Worm (Caenorhabditis elegans) whole organism, dauer: ENCODE results near the gene lact-5.
"Not testable (repeated sequence)": the region's sequence is repeated elsewhere in the genome, so short reads cannot be mapped to it uniquely, and the experiment has no call there.

Source experiments
- unc-62 ChIP-seq: sonication (generic microtip); optimal IDR thresholded peaks from 2 replicates; lab custom pipeline; 2017; ENCODE audit warnings: missing biosample characterization, missing genetic modification reagents, missing genetic modification characterization

Gene lact-5

ce11 chrII:4821739-4822138 lies at the start of gene lact-5:
TSS of gene lact-5 (minus strand) at chrII:4821739.
- TF ChIP-seq unc-62 (GFP tag; lab: Kevin White, UChicago), result no peak

ce11 chrII:4870691-4871090 lies 49.2 kb upstream of the lact-5 start, which contains the start of gene col-20:
TSS of gene col-20 (minus strand) at chrII:4870791.
- TF ChIP-seq unc-62 (GFP tag; lab: Kevin White, UChicago), result no peak

- TF ChIP-seq unc-62 (GFP tag; lab: Kevin White, UChicago), result no peak
Observed at ce11 chrII:4869793-4870343, 48.3 kb upstream of the lact-5 start.

- TF ChIP-seq unc-62 (GFP tag; lab: Kevin White, UChicago), result no peak
Observed at ce11 chrII:4867476-4867875, 45.9 kb upstream of the lact-5 start, which contains the start of gene col-17. TSS of gene col-17 (minus strand) at chrII:4867576.

- TF ChIP-seq unc-62 (GFP tag; lab: Kevin White, UChicago), result no peak
Observed at ce11 chrII:4866045-4866444, 44.5 kb upstream of the lact-5 start.

- no peak for TF ChIP-seq unc-62 (GFP tag; lab: Kevin White, UChicago)
Observed at ce11 chrII:4863357-4863756, 41.8 kb upstream of the lact-5 start, which contains the start of the genes mpst-4 and F11G11.14. TSS of gene mpst-4 (minus strand) at chrII:4863457. TSS of gene F11G11.14 (plus strand) at chrII:4863681.

ce11 chrII:4860260-4860659 lies 38.7 kb upstream of the lact-5 start, which contains the start of the genes nspd-5 and F11G11.4:
TSS of gene nspd-5 (minus strand) at chrII:4860360.
TSS of gene F11G11.4 (plus strand) at chrII:4860594.
- TF ChIP-seq unc-62 (GFP tag; lab: Kevin White, UChicago), result not testable (repeated sequence)

ce11 chrII:4858906-4859411 lies 37.4 kb upstream of the lact-5 start:
- no peak for TF ChIP-seq unc-62 (GFP tag; lab: Kevin White, UChicago)

ce11 chrII:4857873-4858364 lies 36.4 kb upstream of the lact-5 start, which contains the start of gene F11G11.5:
TSS of gene F11G11.5 (plus strand) at chrII:4857923.
- TF ChIP-seq unc-62 (GFP tag; lab: Kevin White, UChicago), result no peak

- no peak for TF ChIP-seq unc-62 (GFP tag; lab: Kevin White, UChicago)
Observed at ce11 chrII:4857086-4857485, 35.5 kb upstream of the lact-5 start.

ce11 chrII:4856113-4856512 lies 34.6 kb upstream of the lact-5 start:
- TF ChIP-seq unc-62 (GFP tag; lab: Kevin White, UChicago), result no peak

ce11 chrII:4855489-4855888 lies 34.0 kb upstream of the lact-5 start:
- TF ChIP-seq unc-62 (GFP tag; lab: Kevin White, UChicago), result no peak

- TF ChIP-seq unc-62 (GFP tag; lab: Kevin White, UChicago), result no peak
Observed at ce11 chrII:4854761-4855160, 33.2 kb upstream of the lact-5 start.

- no peak for TF ChIP-seq unc-62 (GFP tag; lab: Kevin White, UChicago)
Observed at ce11 chrII:4851594-4852106, 30.1 kb upstream of the lact-5 start, which contains the start of gene dnj-9. TSS of gene dnj-9 (plus strand) at chrII:4852056.

- TF ChIP-seq unc-62 (GFP tag; lab: Kevin White, UChicago), result no peak
Observed at ce11 chrII:4849885-4850284, 28.3 kb upstream of the lact-5 start, which contains the start of gene T23B7.3. TSS of gene T23B7.3 (plus strand) at chrII:4850185.

ce11 chrII:4842143-4842658 lies 20.7 kb upstream of the lact-5 start, which contains the start of the genes T23B7.2 and nspd-4:
TSS of gene T23B7.2 (minus strand) at chrII:4842243.
TSS of gene nspd-4 (plus strand) at chrII:4842608.
- TF ChIP-seq unc-62 (GFP tag; lab: Kevin White, UChicago), result not testable (repeated sequence)
